Worm (Caenorhabditis elegans) whole organism, L2 larva: ENCODE measurements around the gene atp-5.

Source experiments
- C34F6.9 ChIP-seq: fragments of 150-350 bp; optimal IDR thresholded peaks from 2 replicates; lab custom pipeline; 2014; ENCODE audit warnings: missing biosample characterization, missing genetic modification characterization
- F13H6.1 ChIP-seq: sonication (generic microtip); optimal IDR thresholded peaks from 2 replicates; lab custom pipeline; 2016; ENCODE audit warnings: missing genetic modification characterization, missing compliant biosample characterization
- Y55F3AM.14 ChIP-seq: fragments of 200-800 bp; sonication (Bioruptor generic); optimal IDR thresholded peaks from 2 replicates; lab custom pipeline; 2018; ENCODE audit warnings: mild to moderate bottlenecking, missing genetic modification characterization, missing compliant biosample characterization
- ZK546.5 ChIP-seq: sonication (generic microtip); optimal IDR thresholded peaks from 2 replicates; lab custom pipeline; 2017; ENCODE audit warnings: missing biosample characterization, missing genetic modification characterization
- alr-1 ChIP-seq: fragments of 150-350 bp; optimal IDR thresholded peaks from 2 replicates; lab custom pipeline; 2014; ENCODE audit warnings: missing biosample characterization, missing genetic modification characterization
- ama-1 ChIP-seq: fragments of 150-350 bp; optimal IDR thresholded peaks from 2 replicates; lab custom pipeline; 2018; ENCODE audit warnings: inconsistent platforms
- ceh-82 ChIP-seq: fragments of 150-350 bp; optimal IDR thresholded peaks from 2 replicates; lab custom pipeline; 2014; ENCODE audit warnings: missing biosample characterization, missing genetic modification characterization
- crh-2 ChIP-seq: sonication (generic microtip); optimal IDR thresholded peaks from 2 replicates; lab custom pipeline; 2017; ENCODE audit warnings: missing biosample characterization, missing genetic modification characterization
- egl-27 ChIP-seq: sonication (generic microtip); optimal IDR thresholded peaks from 3 replicates; lab custom pipeline; 2017; ENCODE audit warnings: missing biosample characterization, missing genetic modification reagents, missing genetic modification characterization
- elt-3 ChIP-seq: sonication (generic microtip); optimal IDR thresholded peaks from 2 replicates; lab custom pipeline; 2017; ENCODE audit warnings: missing biosample characterization, missing genetic modification characterization
- fos-1 ChIP-seq: fragments of 150-350 bp; optimal IDR thresholded peaks from 2 replicates; lab custom pipeline; 2014; ENCODE audit warnings: missing biosample characterization, missing genetic modification characterization
- gmeb-1 ChIP-seq: fragments of 150-350 bp; optimal IDR thresholded peaks from 2 replicates; lab custom pipeline; 2014; ENCODE audit warnings: missing biosample characterization, missing genetic modification characterization
- lin-11 ChIP-seq: fragments of 150-350 bp; sonication (generic microtip); optimal IDR thresholded peaks from 2 replicates; lab custom pipeline; 2014; ENCODE audit warnings: missing biosample characterization, missing genetic modification characterization, inconsistent platforms, mixed read lengths
- lin-13 ChIP-seq: fragments of 150-350 bp; optimal IDR thresholded peaks from 2 replicates; lab custom pipeline; 2014; ENCODE audit warnings: missing biosample characterization, missing genetic modification reagents, missing genetic modification characterization
- lsy-2 ChIP-seq, 2 experiments: fragments of 150-350 bp in 1 of 2; sonication (generic microtip) in 1 of 2; optimal IDR thresholded peaks; 2 replicates each; lab custom pipeline; 2014 to 2017; ENCODE audit warnings: missing biosample characterization in 2 of 2, missing genetic modification characterization in 2 of 2
- mab-5 ChIP-seq: fragments of 150-350 bp; optimal IDR thresholded peaks from 2 replicates; lab custom pipeline; 2014; ENCODE audit warnings: missing biosample characterization, missing genetic modification characterization
- mdl-1 ChIP-seq, 2 experiments: fragments of 150-350 bp in 1 of 2; sonication (generic microtip) in 1 of 2; optimal IDR thresholded peaks; 2 replicates each; lab custom pipeline; 2017; ENCODE audit warnings: missing biosample characterization in 2 of 2, missing genetic modification characterization in 2 of 2
- nhr-11 ChIP-seq: fragments of 150-350 bp; optimal IDR thresholded peaks from 2 replicates; lab custom pipeline; 2014; ENCODE audit warnings: missing biosample characterization, missing genetic modification characterization
- nhr-129 ChIP-seq: fragments of 150-350 bp; optimal IDR thresholded peaks from 2 replicates; lab custom pipeline; 2014; ENCODE audit warnings: missing biosample characterization, missing genetic modification characterization
- nhr-21 ChIP-seq: fragments of 150-350 bp; optimal IDR thresholded peaks from 2 replicates; lab custom pipeline; 2014; ENCODE audit warnings: missing biosample characterization, missing genetic modification characterization
- nhr-23 ChIP-seq: fragments of 150-350 bp; optimal IDR thresholded peaks from 2 replicates; lab custom pipeline; 2014; ENCODE audit warnings: missing biosample characterization, missing genetic modification reagents, missing genetic modification characterization
- nhr-25 ChIP-seq: fragments of 150-350 bp; sonication (generic microtip); optimal IDR thresholded peaks from 3 replicates; lab custom pipeline; 2014; ENCODE audit warnings: missing biosample characterization, missing genetic modification characterization
- nhr-6 ChIP-seq: fragments of 150-350 bp; optimal IDR thresholded peaks from 2 replicates; lab custom pipeline; 2014; ENCODE audit warnings: missing biosample characterization, missing genetic modification characterization
- nhr-77 ChIP-seq: fragments of 150-350 bp; optimal IDR thresholded peaks from 2 replicates; lab custom pipeline; 2014; ENCODE audit warnings: missing biosample characterization, missing genetic modification characterization
- peb-1 ChIP-seq: fragments of 150-350 bp; optimal IDR thresholded peaks from 2 replicates; lab custom pipeline; 2014; ENCODE audit warnings: missing biosample characterization, missing genetic modification characterization
- sem-4 ChIP-seq: fragments of 150-350 bp; optimal IDR thresholded peaks from 2 replicates; lab custom pipeline; 2014; ENCODE audit warnings: missing biosample characterization, missing genetic modification reagents, missing genetic modification characterization
- skn-1 ChIP-seq: sonication (generic microtip); optimal IDR thresholded peaks from 2 replicates; lab custom pipeline; 2017; ENCODE audit warnings: missing biosample characterization, missing genetic modification characterization
- sma-3 ChIP-seq: sonication (generic microtip); optimal IDR thresholded peaks from 2 replicates; lab custom pipeline; 2016; ENCODE audit warnings: missing genetic modification reagents, missing genetic modification characterization, missing compliant biosample characterization
- sma-9 ChIP-seq, 2 experiments: fragments of 150-350 bp in 1 of 2; sonication (generic microtip) in 1 of 2; optimal IDR thresholded peaks; 2 replicates each; lab custom pipeline; 2014 to 2016; ENCODE audit warnings: missing genetic modification characterization in 2 of 2, mild to moderate bottlenecking in 1 of 2, missing biosample characterization in 1 of 2, missing compliant biosample characterization in 1 of 2, missing genetic modification reagents in 1 of 2, moderate library complexity in 1 of 2
- snpc-4 ChIP-seq: fragments of 150-350 bp; optimal IDR thresholded peaks from 2 replicates; lab custom pipeline; 2014; ENCODE audit warnings: missing biosample characterization, missing genetic modification characterization
- unc-39 ChIP-seq: fragments of 150-350 bp; optimal IDR thresholded peaks from 2 replicates; lab custom pipeline; 2014; ENCODE audit warnings: missing biosample characterization, missing genetic modification characterization
- unc-55 ChIP-seq: fragments of 150-350 bp; sonication (generic microtip); optimal IDR thresholded peaks from 3 replicates; lab custom pipeline; 2014; ENCODE audit warnings: missing biosample characterization, missing genetic modification reagents, missing genetic modification characterization
- zag-1 ChIP-seq: fragments of 150-350 bp; optimal IDR thresholded peaks from 2 replicates; lab custom pipeline; 2014; ENCODE audit warnings: missing biosample characterization, missing genetic modification characterization
- ztf-4 ChIP-seq: fragments of 150-350 bp; optimal IDR thresholded peaks from 2 replicates; lab custom pipeline; 2014; ENCODE audit warnings: missing biosample characterization, missing genetic modification characterization

The atp-5 gene

ce11 chrV:11121247-11121646, 2.4 kb downstream of the atp-5 start:
- no peak for TF ChIP-seq zag-1 (tag; lab: Kevin White, UChicago)
- peak in 1 of 2 experiments; percentile 62 for TF ChIP-seq lsy-2 (tag; optimal IDR thresholded peaks at IDR 0.05; lab: Kevin White, UChicago)
- TF ChIP-seq fos-1 (tag; lab: Kevin White, UChicago) = peak; percentile 23
- TF ChIP-seq unc-55 = peak; percentile 24
- TF ChIP-seq mdl-1 (tag; optimal IDR thresholded peaks at IDR 0.05; lab: Kevin White, UChicago) = peak; percentile 42 to 61
- TF ChIP-seq crh-2 = peak; percentile 34
- no peak for TF ChIP-seq alr-1 (tag; lab: Kevin White, UChicago)
- TF ChIP-seq peb-1 (tag; lab: Kevin White, UChicago) = no peak
- TF ChIP-seq nhr-25 (tag; lab: Kevin White, UChicago) = peak; percentile 60
- peak; percentile 39 for TF ChIP-seq sma-9 (GFP tag; optimal IDR thresholded peaks at IDR 0.05; lab: Kevin White, UChicago)
- no peak for TF ChIP-seq sma-9 (tag; optimal IDR thresholded peaks at IDR 0.05; lab: Kevin White, UChicago)
- TF ChIP-seq ceh-82 (tag; lab: Kevin White, UChicago) = no peak
- peak; percentile 85 for TF ChIP-seq nhr-129 (tag; lab: Kevin White, UChicago)
- TF ChIP-seq F13H6.1 (tag; lab: Kevin White, UChicago) = peak; percentile 3
- TF ChIP-seq ama-1 (lab: Kevin White, UChicago) = peak; percentile 9
- peak; percentile 74 for TF ChIP-seq C34F6.9 (tag; lab: Kevin White, UChicago)
- TF ChIP-seq lin-13 = no peak

- TF ChIP-seq Y55F3AM.14 (GFP tag; lab: Kevin White, UChicago) (peak; percentile 26), nhr-129 (tag; lab: Kevin White, UChicago) (peak; percentile 2), nhr-25 (tag; lab: Kevin White, UChicago) (peak; percentile 8), skn-1 (tag; lab: Kevin White, UChicago) (no peak), nhr-23 (tag; lab: Kevin White, UChicago) (no peak)
Measured at ce11 chrV:11119294-11119755, 4.3 kb downstream of the atp-5 start, which contains the start of gene scb-1. Gene scb-1 (minus strand): TSS chrV:11119705.

ce11 chrV:11118179-11118725, 5.4 kb downstream of the atp-5 start:
- TF ChIP-seq nhr-77 (tag; lab: Kevin White, UChicago) (no peak), sma-3 (GFP tag; lab: Kevin White, UChicago) (peak; percentile 28), nhr-129 (tag; lab: Kevin White, UChicago) (peak; percentile 6), unc-39 (tag; lab: Kevin White, UChicago) (no peak), ztf-4 (peak; percentile 30), ama-1 (lab: Kevin White, UChicago) (peak; percentile 77), lsy-2 (tag; optimal IDR thresholded peaks at IDR 0.05; lab: Kevin White, UChicago) (peak in 1 of 2 experiments; percentile 48), sma-9 (GFP tag; optimal IDR thresholded peaks at IDR 0.05; lab: Kevin White, UChicago) (peak; percentile 12), sma-9 (tag; optimal IDR thresholded peaks at IDR 0.05; lab: Kevin White, UChicago) (no peak)

- TF ChIP-seq sma-3 (GFP tag; lab: Kevin White, UChicago) (no peak), elt-3 (tag; lab: Kevin White, UChicago) (no peak)
Measured at ce11 chrV:11113607-11114006, 10.1 kb downstream of the atp-5 start, which contains the start of gene math-33. Gene math-33 (plus strand): TSS chrV:11113907.

DNA sequence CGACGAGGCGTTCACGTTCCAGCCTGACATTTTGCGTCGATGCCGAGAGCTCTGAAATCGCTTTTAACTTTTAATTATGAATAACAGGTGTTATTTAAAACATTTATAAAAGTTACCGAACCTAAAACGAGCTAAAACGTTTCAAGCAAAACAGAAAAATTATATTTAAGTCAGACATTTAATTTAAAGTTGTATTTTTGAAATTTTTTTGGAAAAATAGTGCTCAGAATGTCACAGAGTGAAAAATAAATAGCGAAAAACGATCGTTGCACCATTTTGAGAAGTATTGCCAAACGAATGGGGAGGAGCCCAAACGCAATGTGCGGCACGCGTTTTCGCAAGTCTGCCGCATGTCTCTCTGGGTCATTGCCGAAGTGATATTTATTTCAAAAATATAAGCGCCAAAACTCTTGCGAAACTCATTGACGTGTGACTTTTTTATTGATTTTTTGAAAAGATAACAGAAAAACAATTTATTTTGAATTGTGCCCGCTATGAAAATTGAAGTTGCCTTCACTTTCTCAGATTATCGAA, 10.6 kb downstream of the atp-5 start, which contains the start of gene erfa-3:
Gene erfa-3 (minus strand): TSS at position 51 of the 534 bp plus-strand sequence.
- TF ChIP-seq nhr-21 (tag; lab: Kevin White, UChicago) (peak; percentile 6), unc-55 (peak; percentile 73), nhr-25 (tag; lab: Kevin White, UChicago) (peak; percentile 66), nhr-77 (tag; lab: Kevin White, UChicago) (no peak), mab-5 (peak; percentile 56), nhr-129 (tag; lab: Kevin White, UChicago) (peak; percentile 71), sma-9 (GFP tag; optimal IDR thresholded peaks at IDR 0.05; lab: Kevin White, UChicago) (peak; percentile 48), sma-9 (tag; optimal IDR thresholded peaks at IDR 0.05; lab: Kevin White, UChicago) (no peak), ZK546.5 (tag; lab: Kevin White, UChicago) (no peak), sma-3 (GFP tag; lab: Kevin White, UChicago) (peak; percentile 69), nhr-6 (tag; lab: Kevin White, UChicago) (no peak), lsy-2 (tag; optimal IDR thresholded peaks at IDR 0.05; lab: Kevin White, UChicago) (peak in 1 of 2 experiments; percentile 63), egl-27 (tag; lab: Kevin White, UChicago) (peak; percentile 33), lin-11 (tag; lab: Kevin White, UChicago) (peak; percentile 63), C34F6.9 (tag; lab: Kevin White, UChicago) (peak; percentile 65), F13H6.1 (tag; lab: Kevin White, UChicago) (peak; percentile 77), nhr-11 (tag; lab: Kevin White, UChicago) (no peak), crh-2 (peak; percentile 46), peb-1 (tag; lab: Kevin White, UChicago) (no peak), sem-4 (tag; lab: Kevin White, UChicago) (peak; percentile 30), fos-1 (tag; lab: Kevin White, UChicago) (peak; percentile 7), lin-13 (peak; percentile 43), gmeb-1 (tag; lab: Kevin White, UChicago) (peak; percentile 71), snpc-4 (tag; lab: Kevin White, UChicago) (no peak)
